Worm (Caenorhabditis elegans) whole organism, L3 larva: Measurements from ENCODE around the gene cank-26.

Experiments used
- ZK546.5 ChIP-seq: sonication (generic microtip); optimal IDR thresholded peaks from 2 replicates; lab custom pipeline; 2017; ENCODE audit warnings: missing biosample characterization, missing genetic modification characterization
- aly-2 ChIP-seq: fragments of 150-350 bp; optimal IDR thresholded peaks from 2 replicates; lab custom pipeline; 2014; ENCODE audit warnings: missing biosample characterization, missing genetic modification characterization
- egl-27 ChIP-seq: sonication (generic microtip); optimal IDR thresholded peaks from 4 replicates; lab custom pipeline; 2017; ENCODE audit warnings: missing biosample characterization, missing genetic modification reagents, missing genetic modification characterization
- elt-3 ChIP-seq, 3 experiments: fragments of 150-350 bp in 1 of 3; sonication (generic microtip) in 2 of 3; optimal IDR thresholded peaks; 2 replicates in 2 of 3; 4 replicates in 1 of 3; lab custom pipeline; 2014 to 2017; ENCODE audit warnings: missing biosample characterization in 3 of 3, missing genetic modification characterization in 3 of 3
- lin-39 ChIP-seq: fragments of 150-350 bp; optimal IDR thresholded peaks from 2 replicates; lab custom pipeline; 2018; ENCODE audit warnings: missing biosample characterization, missing genetic modification reagents, missing genetic modification characterization
- mdl-1 ChIP-seq: fragments of 150-350 bp; optimal IDR thresholded peaks from 2 replicates; lab custom pipeline; 2014; ENCODE audit warnings: missing biosample characterization, missing genetic modification characterization
- nhr-11 ChIP-seq: fragments of 150-350 bp; optimal IDR thresholded peaks from 2 replicates; lab custom pipeline; 2014; ENCODE audit warnings: missing biosample characterization, missing genetic modification characterization
- nhr-25 ChIP-seq: sonication (generic microtip); optimal IDR thresholded peaks from 2 replicates; lab custom pipeline; 2017; ENCODE audit warnings: missing biosample characterization, missing genetic modification characterization
- nhr-28 ChIP-seq: fragments of 150-350 bp; optimal IDR thresholded peaks from 2 replicates; lab custom pipeline; 2014; ENCODE audit warnings: missing biosample characterization, missing genetic modification characterization
- nhr-77 ChIP-seq: fragments of 150-350 bp; optimal IDR thresholded peaks from 2 replicates; lab custom pipeline; 2014; ENCODE audit warnings: missing biosample characterization, missing genetic modification characterization
- sea-2 ChIP-seq: fragments of 150-350 bp; sonication (generic microtip); optimal IDR thresholded peaks from 4 replicates; lab custom pipeline; 2014; ENCODE audit warnings: missing biosample characterization, missing genetic modification reagents, missing genetic modification characterization
- skn-1 ChIP-seq: fragments of 150-350 bp; optimal IDR thresholded peaks from 2 replicates; lab custom pipeline; 2014; ENCODE audit warnings: missing biosample characterization, missing genetic modification characterization

DNA sequence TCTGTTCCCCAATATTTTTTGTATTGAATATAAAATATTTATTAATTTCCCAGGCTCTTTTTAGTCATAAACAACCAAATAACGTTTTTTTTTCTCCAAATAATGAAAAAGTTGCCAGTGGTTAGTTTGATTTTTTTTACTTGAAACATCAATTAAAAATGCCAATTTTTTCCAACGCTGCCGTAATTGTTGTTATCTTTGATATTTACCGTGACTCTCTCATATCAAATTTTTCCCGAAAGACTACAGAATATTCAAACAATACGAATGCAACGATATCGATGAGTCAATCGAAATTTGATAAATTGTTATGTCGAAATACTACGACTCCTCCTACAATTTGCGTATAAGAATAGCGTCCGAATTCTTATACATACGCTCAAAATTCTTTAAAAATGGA is 12.0 kb upstream of the cank-26 start, which contains the start of gene K10G6.5:
- TF ChIP-seq lin-39 (tag; lab: Kevin White, UChicago) = no peak
- TF ChIP-seq mdl-1 (tag; lab: Kevin White, UChicago) = no peak
- no peak for TF ChIP-seq ZK546.5 (tag; lab: Kevin White, UChicago)
- TF ChIP-seq egl-27 (tag; lab: Kevin White, UChicago) = no peak
- TF ChIP-seq nhr-11 (tag; lab: Kevin White, UChicago) = no peak
- TF ChIP-seq sea-2 (GFP tag; lab: Kevin White, UChicago) = no peak
- TF ChIP-seq nhr-25 = no peak
- TF ChIP-seq nhr-77 = no peak
- no peak for TF ChIP-seq skn-1 (tag; lab: Kevin White, UChicago)
- no peak for TF ChIP-seq elt-3 (tag; optimal IDR thresholded peaks at IDR 0.05; lab: Kevin White, UChicago)
- TF ChIP-seq nhr-28 (tag; lab: Kevin White, UChicago) = no peak
- TF ChIP-seq aly-2 (tag; lab: Kevin White, UChicago) = no peak
